Worm (Caenorhabditis elegans) whole organism, L3 larva: ENCODE results near the gene nmgp-1.

Experiments
- ceh-82 ChIP-seq: fragments of 150-350 bp; optimal IDR thresholded peaks from 2 replicates; lab custom pipeline; 2014; ENCODE audit warnings: missing biosample characterization, missing genetic modification characterization
- elt-3 ChIP-seq, 3 experiments: fragments of 150-350 bp in 1 of 3; sonication (generic microtip) in 2 of 3; optimal IDR thresholded peaks; 2 replicates in 2 of 3; 4 replicates in 1 of 3; lab custom pipeline; 2014 to 2017; ENCODE audit warnings: missing biosample characterization in 3 of 3, missing genetic modification characterization in 3 of 3
- fos-1 ChIP-seq: fragments of 150-350 bp; optimal IDR thresholded peaks from 2 replicates; lab custom pipeline; 2014; ENCODE audit warnings: missing biosample characterization, missing genetic modification characterization
- jun-1 ChIP-seq: fragments of 150-350 bp; optimal IDR thresholded peaks from 2 replicates; lab custom pipeline; 2014; ENCODE audit warnings: missing biosample characterization, missing genetic modification reagents, missing genetic modification characterization
- lin-39 ChIP-seq: fragments of 150-350 bp; optimal IDR thresholded peaks from 2 replicates; lab custom pipeline; 2018; ENCODE audit warnings: missing biosample characterization, missing genetic modification reagents, missing genetic modification characterization
- lsy-12 ChIP-seq: sonication (generic microtip); optimal IDR thresholded peaks from 2 replicates; lab custom pipeline; 2016; ENCODE audit warnings: mild to moderate bottlenecking, missing genetic modification characterization, missing compliant biosample characterization
- nfya-1 ChIP-seq: sonication (generic microtip); optimal IDR thresholded peaks from 2 replicates; lab custom pipeline; 2017; ENCODE audit warnings: missing genetic modification characterization, mild to moderate bottlenecking, missing compliant biosample characterization, antibody characterized with exemption, moderate library complexity; ENCODE audit not compliant: insufficient read depth
- nhr-28 ChIP-seq: fragments of 150-350 bp; optimal IDR thresholded peaks from 2 replicates; lab custom pipeline; 2014; ENCODE audit warnings: missing biosample characterization, missing genetic modification characterization
- nhr-43 ChIP-seq: sonication (generic microtip); optimal IDR thresholded peaks from 2 replicates; lab custom pipeline; 2016; ENCODE audit warnings: mild to moderate bottlenecking, missing genetic modification characterization, missing compliant biosample characterization; ENCODE audit not compliant: poor library complexity, severe bottlenecking
- pqm-1 ChIP-seq: fragments of 150-350 bp; optimal IDR thresholded peaks from 2 replicates; lab custom pipeline; 2017; ENCODE audit warnings: missing biosample characterization, missing genetic modification characterization, inconsistent platforms
- skn-1 ChIP-seq: fragments of 150-350 bp; optimal IDR thresholded peaks from 2 replicates; lab custom pipeline; 2014; ENCODE audit warnings: missing biosample characterization, missing genetic modification characterization
- unc-39 ChIP-seq: sonication (generic microtip); optimal IDR thresholded peaks from 4 replicates; lab custom pipeline; 2017; ENCODE audit warnings: missing biosample characterization, missing genetic modification characterization
- zag-1 ChIP-seq: fragments of 150-350 bp; optimal IDR thresholded peaks from 2 replicates; lab custom pipeline; 2014; ENCODE audit warnings: missing biosample characterization, missing genetic modification characterization

DNA sequence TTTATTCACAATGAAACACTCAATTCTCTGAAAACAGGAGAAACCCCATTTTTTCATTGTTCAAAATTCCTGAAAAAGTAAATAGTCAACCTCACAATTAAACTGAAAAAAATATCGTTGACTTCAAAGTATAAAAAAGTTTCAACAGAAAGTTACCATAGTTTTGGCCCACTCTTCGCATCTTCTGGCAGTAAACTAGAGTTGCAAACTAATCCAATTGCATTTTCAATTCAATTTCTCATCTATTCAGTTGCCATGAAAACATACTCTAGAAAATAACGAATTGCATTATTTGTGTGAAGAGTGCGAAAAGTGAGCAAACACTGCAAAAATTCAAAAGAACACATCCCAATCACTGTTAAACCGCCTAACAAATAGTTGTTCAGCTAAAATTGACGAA is 3.0 kb downstream of the nmgp-1 start, which contains the start of gene F13H8.3:
- TF ChIP-seq skn-1 (tag; lab: Kevin White, UChicago) (no peak), lin-39 (no peak), fos-1 (tag; lab: Kevin White, UChicago) (no peak), zag-1 (tag; lab: Kevin White, UChicago) (no peak), unc-39 (tag; lab: Kevin White, UChicago) (no peak), nfya-1 (tag; lab: Kevin White, UChicago) (no peak), nhr-43 (no peak), nhr-28 (tag; lab: Kevin White, UChicago) (no peak), lsy-12 (tag; lab: Kevin White, UChicago) (no peak), jun-1 (tag; lab: Kevin White, UChicago) (no peak), ceh-82 (no peak), elt-3 (tag; optimal IDR thresholded peaks at IDR 0.05; lab: Kevin White, UChicago) (no peak), pqm-1 (tag; lab: Kevin White, UChicago) (no peak)
